Worm (Caenorhabditis elegans) whole organism, mixed stage, embryonic: ENCODE data around the gene C50H2.5.

Source experiments
- M03D4.4 ChIP-seq: sonication (generic microtip); optimal IDR thresholded peaks from 2 replicates; lab custom pipeline; 2017; ENCODE audit warnings: mild to moderate bottlenecking, missing genetic modification characterization, missing compliant biosample characterization
- bed-3 ChIP-seq: fragments of 200-800 bp; sonication (Bioruptor generic); optimal IDR thresholded peaks from 3 replicates; lab custom pipeline; 2018; ENCODE audit warnings: mild to moderate bottlenecking, missing genetic modification characterization, moderate library complexity, missing compliant biosample characterization
- blmp-1 ChIP-seq: fragments of 150-350 bp; optimal IDR thresholded peaks from 2 replicates; lab custom pipeline; 2014; ENCODE audit warnings: missing biosample characterization, missing genetic modification characterization
- ceh-39 ChIP-seq: fragments of 150-350 bp; optimal IDR thresholded peaks from 2 replicates; lab custom pipeline; 2014; ENCODE audit warnings: missing biosample characterization, missing genetic modification characterization
- ceh-43 ChIP-seq: fragments of 200-800 bp; sonication (Bioruptor generic); optimal IDR thresholded peaks from 2 replicates; lab custom pipeline; 2018; ENCODE audit warnings: mild to moderate bottlenecking, missing genetic modification characterization, moderate library complexity, missing compliant biosample characterization
- ceh-83 ChIP-seq: fragments of 200-800 bp; sonication (Bioruptor generic); optimal IDR thresholded peaks from 2 replicates; lab custom pipeline; 2018; ENCODE audit warnings: mild to moderate bottlenecking, missing genetic modification characterization, missing compliant biosample characterization
- ces-1 ChIP-seq: fragments of 150-350 bp; optimal IDR thresholded peaks from 2 replicates; lab custom pipeline; 2014; ENCODE audit warnings: missing biosample characterization, missing genetic modification reagents, missing genetic modification characterization
- cnd-1 ChIP-seq: fragments of 200-800 bp; sonication (Bioruptor generic); optimal IDR thresholded peaks from 2 replicates; lab custom pipeline; 2018; ENCODE audit warnings: mild to moderate bottlenecking, missing genetic modification characterization, missing compliant biosample characterization
- drap-1 ChIP-seq: fragments of 200-800 bp; sonication (Bioruptor generic); optimal IDR thresholded peaks from 3 replicates; lab custom pipeline; 2018; ENCODE audit warnings: mild to moderate bottlenecking, missing genetic modification characterization, missing compliant biosample characterization
- flh-1 ChIP-seq: fragments of 200-800 bp; sonication (Bioruptor generic); optimal IDR thresholded peaks from 2 replicates; lab custom pipeline; 2018; ENCODE audit warnings: mild to moderate bottlenecking, missing genetic modification characterization, moderate library complexity, missing compliant biosample characterization
- ham-2 ChIP-seq: fragments of 200-800 bp; sonication (Bioruptor generic); optimal IDR thresholded peaks from 2 replicates; lab custom pipeline; 2018; ENCODE audit warnings: mild to moderate bottlenecking, missing genetic modification characterization, missing compliant biosample characterization
- hlh-1 ChIP-seq: fragments of 150-350 bp; optimal IDR thresholded peaks from 2 replicates; lab custom pipeline; 2014; ENCODE audit warnings: missing biosample characterization, missing genetic modification reagents, missing genetic modification characterization
- lin-13 ChIP-seq: fragments of 150-350 bp; optimal IDR thresholded peaks from 2 replicates; lab custom pipeline; 2014; ENCODE audit warnings: missing biosample characterization, missing genetic modification characterization
- lin-32 ChIP-seq: fragments of 200-800 bp; sonication (Bioruptor generic); optimal IDR thresholded peaks from 2 replicates; lab custom pipeline; 2018; ENCODE audit warnings: mild to moderate bottlenecking, missing genetic modification characterization, missing compliant biosample characterization
- lsy-2 ChIP-seq: fragments of 150-350 bp; optimal IDR thresholded peaks from 2 replicates; lab custom pipeline; 2014; ENCODE audit warnings: missing biosample characterization, missing genetic modification characterization
- mab-5 ChIP-seq: fragments of 150-350 bp; optimal IDR thresholded peaks from 2 replicates; lab custom pipeline; 2014; ENCODE audit warnings: missing biosample characterization, missing genetic modification characterization
- mep-1 ChIP-seq: fragments of 150-350 bp; optimal IDR thresholded peaks from 2 replicates; lab custom pipeline; 2017; ENCODE audit warnings: missing biosample characterization, missing genetic modification reagents, missing genetic modification characterization, inconsistent platforms
- mls-2 ChIP-seq: sonication (generic microtip); optimal IDR thresholded peaks from 2 replicates; lab custom pipeline; 2016; ENCODE audit warnings: mild to moderate bottlenecking, missing genetic modification characterization, moderate library complexity, missing compliant biosample characterization
- nhr-12 ChIP-seq: fragments of 150-350 bp; optimal IDR thresholded peaks from 2 replicates; lab custom pipeline; 2014; ENCODE audit warnings: missing biosample characterization, missing genetic modification characterization
- nhr-2 ChIP-seq: fragments of 150-350 bp; optimal IDR thresholded peaks from 2 replicates; lab custom pipeline; 2014; ENCODE audit warnings: missing biosample characterization, missing genetic modification characterization
- nhr-237 ChIP-seq: fragments of 150-350 bp; optimal IDR thresholded peaks from 2 replicates; lab custom pipeline; 2014; ENCODE audit warnings: missing biosample characterization, missing genetic modification characterization
- nhr-28 ChIP-seq: fragments of 150-350 bp; optimal IDR thresholded peaks from 2 replicates; lab custom pipeline; 2014; ENCODE audit warnings: missing biosample characterization, missing genetic modification characterization
- nhr-76 ChIP-seq: sonication (generic microtip); optimal IDR thresholded peaks from 2 replicates; lab custom pipeline; 2017; ENCODE audit warnings: missing biosample characterization, missing genetic modification characterization
- sem-2 ChIP-seq: fragments of 200-800 bp; sonication (Bioruptor generic); optimal IDR thresholded peaks from 2 replicates; lab custom pipeline; 2018; ENCODE audit warnings: mild to moderate bottlenecking, missing genetic modification characterization, missing compliant biosample characterization
- sptf-1 ChIP-seq: sonication (generic microtip); optimal IDR thresholded peaks from 2 replicates; lab custom pipeline; 2017; ENCODE audit warnings: mild to moderate bottlenecking, missing genetic modification characterization, moderate library complexity, missing compliant biosample characterization
- tbx-8 ChIP-seq: fragments of 200-800 bp; sonication (Bioruptor generic); optimal IDR thresholded peaks from 2 replicates; lab custom pipeline; 2018; ENCODE audit warnings: mild to moderate bottlenecking, missing genetic modification characterization, moderate library complexity, missing compliant biosample characterization
- unc-120 ChIP-seq: sonication (generic microtip); optimal IDR thresholded peaks from 2 replicates; lab custom pipeline; 2017; ENCODE audit warnings: missing genetic modification characterization, missing compliant biosample characterization; ENCODE audit not compliant: poor library complexity, severe bottlenecking
- unc-39 ChIP-seq: fragments of 150-350 bp; optimal IDR thresholded peaks from 2 replicates; lab custom pipeline; 2014; ENCODE audit warnings: missing biosample characterization, missing genetic modification characterization
- unc-62 ChIP-seq: fragments of 150-350 bp; optimal IDR thresholded peaks from 2 replicates; lab custom pipeline; 2014; ENCODE audit warnings: missing biosample characterization, missing genetic modification reagents, missing genetic modification characterization
- zip-8 ChIP-seq: fragments of 150-350 bp; optimal IDR thresholded peaks from 2 replicates; lab custom pipeline; 2014; ENCODE audit warnings: missing biosample characterization, missing genetic modification characterization
- ztf-11 ChIP-seq: fragments of 150-350 bp; optimal IDR thresholded peaks from 2 replicates; lab custom pipeline; 2014; ENCODE audit warnings: missing biosample characterization, missing genetic modification characterization

The C50H2.5 gene

ce11 chrV:9948840-9949239 is 30.3 kb downstream of the C50H2.5 start, which contains the start of gene nlp-58:
Gene nlp-58, minus strand, starts transcription at chrV:9948940.
- no peak for TF ChIP-seq nhr-76
- TF ChIP-seq lin-32 (GFP tag; lab: Kevin White, UChicago): no peak
- no peak for TF ChIP-seq mls-2
- TF ChIP-seq zip-8 (tag; lab: Kevin White, UChicago): no peak
- no peak for TF ChIP-seq nhr-12 (tag; lab: Kevin White, UChicago)
- TF ChIP-seq ham-2 (GFP tag; lab: Kevin White, UChicago): no peak
- TF ChIP-seq lsy-2: no peak
- TF ChIP-seq mab-5 (tag; lab: Kevin White, UChicago): no peak
- TF ChIP-seq hlh-1: no peak
- no peak for TF ChIP-seq tbx-8 (GFP tag; lab: Kevin White, UChicago)

- no peak for TF ChIP-seq ham-2 (GFP tag; lab: Kevin White, UChicago)
- TF ChIP-seq lin-13 (tag; lab: Kevin White, UChicago): no peak
- TF ChIP-seq mls-2: no peak
Observed at ce11 chrV:9950861-9951260, 32.4 kb downstream of the C50H2.5 start, which contains the start of gene ttr-46. Gene ttr-46, plus strand, starts transcription at chrV:9951233.

DNA sequence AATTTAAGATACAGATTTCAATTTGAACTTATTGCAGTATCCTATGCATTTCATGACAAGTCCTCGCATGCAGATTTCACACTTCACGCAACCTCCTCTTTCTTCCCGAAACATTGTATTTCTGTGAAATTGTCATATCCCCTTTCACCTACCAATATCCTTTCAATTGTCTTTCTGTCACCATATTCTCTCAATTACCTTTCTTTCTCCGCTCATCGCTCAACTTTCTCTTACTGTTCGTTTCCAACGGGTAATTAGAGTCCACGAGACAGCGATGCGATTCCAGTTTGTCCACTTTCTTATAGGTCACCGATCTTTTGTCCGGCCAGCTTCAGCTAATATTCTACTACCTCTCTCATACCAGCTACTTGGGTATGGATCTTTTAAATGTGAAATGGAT is 33.9 kb downstream of the C50H2.5 start, which contains the start of gene mam-5:
mam-5 (plus strand) TSS at position 304 of the 400 bp plus-strand sequence.
- no peak for TF ChIP-seq sem-2 (GFP tag; lab: Kevin White, UChicago)
- TF ChIP-seq blmp-1: peak; percentile 56

- TF ChIP-seq ztf-11 (tag; lab: Kevin White, UChicago) (no peak), flh-1 (no peak), M03D4.4 (tag; lab: Kevin White, UChicago) (no peak), ces-1 (GFP tag; lab: Kevin White, UChicago) (no peak), zip-8 (tag; lab: Kevin White, UChicago) (no peak), unc-39 (tag; lab: Kevin White, UChicago) (no peak), ceh-43 (no peak), cnd-1 (tag; lab: Kevin White, UChicago) (no peak), blmp-1 (no peak), unc-62 (GFP tag; lab: Kevin White, UChicago) (no peak), unc-120 (tag; lab: Kevin White, UChicago) (no peak)
- TF ChIP-seq, all 35 proteins: peak for 0
Observed at ce11 chrV:9958231-9958630, 39.7 kb downstream of the C50H2.5 start, which contains the start of gene anmt-3. Gene anmt-3, minus strand, starts transcription at chrV:9958331.

ce11 chrV:9958654-9959053 is 40.1 kb downstream of the C50H2.5 start:
- TF ChIP-seq cnd-1 (tag; lab: Kevin White, UChicago): no peak
- TF ChIP-seq mab-5 (tag; lab: Kevin White, UChicago): peak; percentile 35
- TF ChIP-seq lin-32 (GFP tag; lab: Kevin White, UChicago): no peak
- peak; percentile 98 for TF ChIP-seq hlh-1
- TF ChIP-seq unc-120 (tag; lab: Kevin White, UChicago): peak; percentile 66
- no peak for TF ChIP-seq ceh-39 (tag; lab: Kevin White, UChicago)
- TF ChIP-seq unc-62 (GFP tag; lab: Kevin White, UChicago): peak; percentile 66

ce11 chrV:9960376-9960775 is 41.9 kb downstream of the C50H2.5 start, which contains the start of gene T07C12.10:
Gene T07C12.10, minus strand, starts transcription at chrV:9960476.
- TF ChIP-seq drap-1: no peak
- TF ChIP-seq unc-62 (GFP tag; lab: Kevin White, UChicago): no peak
- no peak for TF ChIP-seq ceh-43
- no peak for TF ChIP-seq ceh-83
- TF ChIP-seq mep-1: no peak
- no peak for TF ChIP-seq ztf-11 (tag; lab: Kevin White, UChicago)
- no peak for TF ChIP-seq unc-39 (tag; lab: Kevin White, UChicago)
- TF ChIP-seq nhr-237 (tag; lab: Kevin White, UChicago): no peak
- no peak for TF ChIP-seq nhr-2
- no peak for TF ChIP-seq sptf-1 (tag; lab: Kevin White, UChicago)
- TF ChIP-seq bed-3 (GFP tag; lab: Kevin White, UChicago): no peak
- no peak for TF ChIP-seq mab-5 (tag; lab: Kevin White, UChicago)
- TF ChIP-seq nhr-28: no peak
- no peak for TF ChIP-seq blmp-1
- TF ChIP-seq lsy-2: no peak
- no peak for TF ChIP-seq ces-1 (GFP tag; lab: Kevin White, UChicago)
- TF ChIP-seq unc-120 (tag; lab: Kevin White, UChicago): no peak
